Worm (Caenorhabditis elegans): Measurements from ENCODE around the gene gst-16.
"Not testable (repeated sequence)": the region's sequence is repeated elsewhere in the genome, so short reads cannot be mapped to it uniquely, and the experiment has no call there.

Gene gst-16

DNA sequence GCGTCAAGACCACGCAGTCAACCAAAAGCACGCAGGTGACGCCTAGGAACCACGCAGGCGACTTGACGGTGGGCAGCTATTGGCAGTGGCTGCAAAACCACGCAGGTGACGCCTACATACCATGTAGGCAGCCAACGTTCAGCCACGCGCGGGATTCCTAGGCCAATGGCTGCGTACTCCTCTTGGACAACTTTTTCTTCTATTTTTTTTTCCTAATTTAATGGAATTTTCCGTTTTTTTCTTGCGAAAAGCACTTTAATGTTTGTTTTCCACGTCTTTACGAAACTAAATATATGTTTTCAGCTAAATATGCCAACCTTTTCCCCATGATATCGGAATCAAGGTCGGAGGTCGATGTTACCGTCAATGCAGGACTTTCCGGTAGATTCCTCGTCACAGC, 30.5 kb upstream of the gst-16 start, which contains the start of gene C31C9.9:
C31C9.9 (plus strand) TSS at position 301 of the 400 bp plus-strand sequence.
- not testable (repeated sequence) for TF ChIP-seq ztf-18 (tag; optimal IDR thresholded peaks at IDR 0.05); hmg-20 (GFP tag; IDR thresholded peaks at IDR 0.05); madf-6 (GFP tag; IDR thresholded peaks at IDR 0.05)

DNA sequence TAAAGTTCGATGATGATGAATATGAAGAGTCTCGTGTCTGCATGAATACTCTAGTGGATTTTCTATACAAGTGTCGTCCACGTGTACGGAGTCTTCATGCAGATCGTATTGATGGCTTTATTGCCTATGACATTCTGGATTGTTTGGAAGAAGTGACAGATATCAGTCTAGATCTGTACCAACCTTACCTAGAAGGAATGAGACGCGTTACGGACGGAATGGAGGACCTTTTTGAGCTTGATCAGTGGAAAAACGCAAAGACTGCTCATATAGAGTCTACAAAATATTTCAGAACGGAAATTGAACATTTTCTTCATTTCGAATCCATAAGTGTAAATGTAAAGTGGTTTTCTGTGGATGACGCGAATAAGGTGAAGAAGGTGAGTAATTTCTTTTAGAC, 24.0 kb upstream of the gst-16 start, which contains the start of gene fbxa-169:
fbxa-169 (plus strand) TSS at position 301 of the 400 bp plus-strand sequence.
- TF ChIP-seq tbx-9 (tag; optimal IDR thresholded peaks at IDR 0.05; ENCODE audit: borderline replicate concordance): no peak

DNA sequence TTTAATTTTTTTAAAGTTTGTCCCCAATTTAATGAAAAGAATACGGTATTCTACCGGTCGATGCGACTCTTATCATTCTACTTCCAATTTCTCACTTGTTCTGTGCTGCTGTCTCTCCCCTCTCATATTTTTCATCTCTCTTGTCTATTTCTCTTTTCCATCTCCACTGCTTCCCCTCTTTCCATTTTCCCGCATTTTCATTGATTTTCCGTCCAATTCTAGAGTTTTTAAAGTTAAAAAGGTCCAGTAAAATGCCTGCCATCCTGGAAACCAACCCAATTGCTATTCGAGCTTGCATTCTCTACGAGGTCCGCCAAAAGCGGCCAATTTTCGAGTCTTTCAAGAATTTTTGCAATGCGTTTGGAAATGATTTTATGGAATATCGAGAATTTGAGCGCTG, 17.1 kb upstream of the gst-16 start, which contains the start of gene fbxa-167:
fbxa-167 (plus strand) TSS at position 179 of the 400 bp plus-strand sequence.
- peak; percentile 58; the same call in 1 of the 2 replicates for TF ChIP-seq hmg-1.2 (GFP tag; IDR thresholded peaks at IDR 0.05)
- TF ChIP-seq dox-1 (GFP tag; IDR thresholded peaks at IDR 0.05): no peak

DNA sequence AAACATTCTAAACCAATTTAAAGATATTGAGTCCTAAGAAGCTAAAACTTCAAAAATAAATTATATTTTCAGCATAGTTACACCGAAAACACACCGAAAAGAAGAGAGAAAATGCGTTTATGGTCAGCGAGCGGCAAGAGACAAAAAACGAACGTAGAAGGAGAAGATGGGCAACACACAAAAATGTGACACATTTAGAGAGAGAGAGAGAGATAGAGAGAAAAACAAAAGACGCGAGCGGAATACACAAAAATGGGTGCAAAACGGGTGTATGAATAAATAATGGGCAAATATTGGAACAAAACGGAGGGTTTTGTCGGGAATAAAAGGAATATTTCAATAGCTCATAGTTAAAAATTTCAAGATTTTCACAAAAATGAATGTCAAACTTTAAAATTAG, 16.0 kb upstream of the gst-16 start:
- TF ChIP-seq attf-5 (GFP tag; optimal IDR thresholded peaks at IDR 0.05) (peak; percentile 19), tlf-1 (GFP tag; optimal IDR thresholded peaks at IDR 0.05) (no peak), attf-6 (GFP tag; IDR thresholded peaks at IDR 0.05) (no peak)

DNA sequence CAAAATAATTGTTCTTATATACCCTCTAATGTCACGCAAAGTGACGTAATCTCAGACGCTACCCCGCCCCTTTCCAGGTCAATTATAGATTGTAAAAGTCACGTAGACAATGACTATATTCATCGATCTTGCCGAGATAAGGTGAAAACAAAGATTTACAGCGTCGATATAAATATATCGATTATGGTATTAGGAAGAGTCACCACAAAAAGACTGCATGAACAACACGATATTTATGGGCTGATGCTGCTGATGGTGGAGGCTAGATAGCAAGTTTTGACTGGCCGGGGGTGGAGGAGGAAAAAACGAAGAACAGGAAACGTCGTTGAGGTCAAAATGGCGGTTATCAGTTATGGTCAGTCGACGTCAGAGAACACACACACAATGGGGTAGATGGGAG, 14.3 kb upstream of the gst-16 start:
- no peak for TF ChIP-seq B0019.2 (GFP tag; conservative IDR thresholded peaks at IDR 0.05)
- no peak for TF ChIP-seq F57C9.4 (tag; optimal IDR thresholded peaks at IDR 0.05)
- no peak for TF ChIP-seq ztf-3 (GFP tag; optimal IDR thresholded peaks at IDR 0.05)
- TF ChIP-seq lin-54 (GFP tag; optimal IDR thresholded peaks at IDR 0.05): no peak
- TF ChIP-seq ceh-100 (GFP tag; IDR thresholded peaks at IDR 0.05): no peak
- peak; percentile 5 for TF ChIP-seq ZK185.1 (tag; optimal IDR thresholded peaks at IDR 0.05; ENCODE audit: poor library complexity, severe bottlenecking)
- TF ChIP-seq T07F8.4 (tag; optimal IDR thresholded peaks at IDR 0.05): no peak
- no peak for TF ChIP-seq F52B5.7 (tag; optimal IDR thresholded peaks at IDR 0.05)
- TF ChIP-seq fkh-3 (tag; optimal IDR thresholded peaks at IDR 0.05): no peak
- peak; percentile 29 for TF ChIP-seq lin-40 (tag; optimal IDR thresholded peaks at IDR 0.05)
- TF ChIP-seq rpc-1 (optimal IDR thresholded peaks at IDR 0.05): no peak
- TF ChIP-seq rpc-1 (tag; optimal IDR thresholded peaks at IDR 0.05): no peak
- TF ChIP-seq pbrm-1 (GFP tag; IDR thresholded peaks at IDR 0.05): no peak
- no peak for TF ChIP-seq snpc-3.4 (tag; optimal IDR thresholded peaks at IDR 0.05)
- no peak for TF ChIP-seq ceh-58 (GFP tag; IDR thresholded peaks at IDR 0.05)
- TF ChIP-seq ets-4 (GFP tag; optimal IDR thresholded peaks at IDR 0.05): no peak
- no peak for TF ChIP-seq nhr-90 (tag; optimal IDR thresholded peaks at IDR 0.05)
- TF ChIP-seq nhr-80 (tag; optimal IDR thresholded peaks at IDR 0.05): peak; percentile 62
- no peak for TF ChIP-seq Y53F4B.3 (GFP tag; IDR thresholded peaks at IDR 0.05)
- no peak for TF ChIP-seq madf-3 (GFP tag; IDR thresholded peaks at IDR 0.05)
- TF ChIP-seq xnd-1 (tag; optimal IDR thresholded peaks at IDR 0.05): no peak
- no peak for TF ChIP-seq mcd-1 (GFP tag; IDR thresholded peaks at IDR 0.05)

DNA sequence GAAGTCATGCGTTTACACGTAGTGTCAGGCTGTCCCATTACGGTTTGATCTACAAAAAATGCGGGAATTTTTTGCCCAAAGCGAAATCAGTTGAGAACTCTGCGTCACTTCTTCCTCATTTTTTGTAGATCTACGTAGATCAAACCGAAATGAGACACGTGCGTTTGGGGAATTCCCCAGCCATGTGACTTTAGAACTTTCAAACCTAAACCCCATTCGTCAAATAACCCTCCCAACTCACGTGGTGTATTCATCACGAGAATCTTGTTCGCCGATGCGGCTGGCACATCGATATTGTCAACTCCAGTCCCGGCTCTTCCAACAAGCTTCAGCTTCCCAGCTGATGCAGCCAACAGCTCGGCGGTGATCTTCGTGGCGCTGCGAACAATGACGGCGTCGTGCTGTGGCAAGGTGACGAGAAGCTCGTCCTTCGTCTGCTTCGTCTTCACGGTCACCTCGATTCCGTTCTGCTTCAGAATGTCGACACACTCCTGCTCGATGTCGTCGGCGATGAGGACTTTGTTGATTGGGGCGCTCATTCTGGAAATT, 13.8 kb upstream of the gst-16 start, which contains the start of gene phdh-1:
phdh-1 (minus strand) TSS at position 540 of the 549 bp plus-strand sequence.
- TF ChIP-seq cebp-1 (GFP tag; IDR thresholded peaks at IDR 0.05): no peak
- TF ChIP-seq cebp-1 (tag; optimal IDR thresholded peaks at IDR 0.05): no peak
- no peak for TF ChIP-seq ceh-91 (GFP tag; IDR thresholded peaks at IDR 0.05)
- peak; percentile 40; the same call in 1 of the 2 replicates for TF ChIP-seq zfh-2 (GFP tag; conservative IDR thresholded peaks at IDR 0.05)
- 0 out of 2 replicates have a peak, but pooled peaks have one; percentile 15 for TF ChIP-seq lin-26 (GFP tag; IDR thresholded peaks at IDR 0.05)
- TF ChIP-seq F57A8.1 (GFP tag; optimal IDR thresholded peaks at IDR 0.05): peak; percentile 23
- no peak for TF ChIP-seq B0019.2 (GFP tag; conservative IDR thresholded peaks at IDR 0.05)
- TF ChIP-seq mcd-1 (GFP tag; IDR thresholded peaks at IDR 0.05): 0 out of 2 replicates have a peak, but pooled peaks have one; percentile 5
- no peak for TF ChIP-seq ceh-58 (GFP tag; IDR thresholded peaks at IDR 0.05)
- TF ChIP-seq nhr-27 (tag; optimal IDR thresholded peaks at IDR 0.05): no peak
- TF ChIP-seq egrh-3 (GFP tag; IDR thresholded peaks at IDR 0.05): no peak
- no peak for TF ChIP-seq Y95B8A.8 (GFP tag; IDR thresholded peaks at IDR 0.05)
